Worm (Caenorhabditis elegans): Measurements from ENCODE around the gene hach-1.
A peak's percentile ranks its signal among the peaks of the same experiment; 100 is the strongest.

hach-1 gene

DNA sequence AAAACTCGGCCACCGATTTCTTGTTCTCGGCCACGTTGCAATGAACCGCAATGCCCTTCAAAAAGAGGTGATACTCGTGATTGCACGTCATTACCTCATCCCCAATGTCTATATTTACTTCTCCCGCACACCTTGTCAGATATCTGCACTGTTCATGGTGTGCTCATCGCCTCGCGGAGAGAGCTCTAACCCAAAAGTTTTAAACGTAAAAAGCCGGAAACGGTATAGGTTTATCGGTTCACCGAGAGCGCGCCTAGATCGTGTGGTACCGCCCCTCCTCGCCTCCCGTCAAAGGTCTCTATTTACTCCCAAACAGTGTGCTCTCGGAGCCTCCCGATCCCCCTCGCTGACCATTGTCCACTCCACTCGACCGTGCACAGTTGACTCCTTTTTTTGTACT lies 29.4 kb downstream of the hach-1 start, which contains the start of gene F56D2.3:
Gene F56D2.3, plus strand, starts transcription at position 301 of the 400 bp plus-strand sequence.
- no peak for TF ChIP-seq fax-1 (tag; optimal IDR thresholded peaks at IDR 0.05)
- peak; percentile 1 for TF ChIP-seq ets-4 (tag; optimal IDR thresholded peaks at IDR 0.05)
- no peak for TF ChIP-seq sox-4 (tag; optimal IDR thresholded peaks at IDR 0.05)
- TF ChIP-seq ceh-14 (tag; optimal IDR thresholded peaks at IDR 0.05): no peak
- peak; percentile 16 for TF ChIP-seq pax-1 (tag; optimal IDR thresholded peaks at IDR 0.05)
- no peak for TF ChIP-seq hlh-30 (tag; optimal IDR thresholded peaks at IDR 0.05; ENCODE audit: insufficient read depth)

DNA sequence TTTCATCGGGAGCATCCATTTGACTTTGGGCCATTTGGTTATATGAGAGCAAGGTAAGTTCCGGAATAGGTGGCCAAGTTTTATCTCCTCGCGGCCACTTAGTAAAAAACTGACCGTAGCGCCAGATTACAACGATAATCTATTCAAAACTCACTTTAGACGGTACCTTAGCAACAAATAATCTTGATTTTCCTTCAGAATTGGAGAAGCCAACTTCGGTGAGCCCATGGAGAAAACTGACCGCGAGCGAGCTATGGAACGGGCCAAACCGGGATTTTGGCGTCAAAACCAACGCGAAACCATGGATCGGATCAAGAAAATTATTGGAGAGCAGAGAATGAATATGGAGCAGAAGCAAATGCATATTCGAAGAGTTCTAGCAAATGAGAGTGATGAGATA lies 30.5 kb downstream of the hach-1 start:
- TF ChIP-seq hlh-30 (tag; optimal IDR thresholded peaks at IDR 0.05; ENCODE audit: insufficient read depth) (no peak), F13H6.1 (tag; optimal IDR thresholded peaks at IDR 0.05) (no peak), ceh-24 (tag; optimal IDR thresholded peaks at IDR 0.05) (no peak), zip-5 (tag; optimal IDR thresholded peaks at IDR 0.05) (no peak), pha-4 (tag; optimal IDR thresholded peaks at IDR 0.05) (no peak), ceh-9 (tag; optimal IDR thresholded peaks at IDR 0.05) (no peak), ama-1 (optimal IDR thresholded peaks at IDR 0.05) (no peak), mec-3 (tag; optimal IDR thresholded peaks at IDR 0.05; ENCODE audit: borderline replicate concordance) (no peak), ceh-19 (GFP tag; optimal IDR thresholded peaks at IDR 0.05) (no peak), ceh-6 (GFP tag; optimal IDR thresholded peaks at IDR 0.05) (no peak), eyg-1 (tag; optimal IDR thresholded peaks at IDR 0.05) (no peak), hlh-8 (tag; optimal IDR thresholded peaks at IDR 0.05) (no peak), sox-2 (GFP tag; IDR thresholded peaks at IDR 0.05) (no peak), lim-6 (tag; optimal IDR thresholded peaks at IDR 0.05) (no peak), hlh-15 (tag; optimal IDR thresholded peaks at IDR 0.05) (no peak), hlh-6 (tag; optimal IDR thresholded peaks at IDR 0.05) (no peak)

DNA sequence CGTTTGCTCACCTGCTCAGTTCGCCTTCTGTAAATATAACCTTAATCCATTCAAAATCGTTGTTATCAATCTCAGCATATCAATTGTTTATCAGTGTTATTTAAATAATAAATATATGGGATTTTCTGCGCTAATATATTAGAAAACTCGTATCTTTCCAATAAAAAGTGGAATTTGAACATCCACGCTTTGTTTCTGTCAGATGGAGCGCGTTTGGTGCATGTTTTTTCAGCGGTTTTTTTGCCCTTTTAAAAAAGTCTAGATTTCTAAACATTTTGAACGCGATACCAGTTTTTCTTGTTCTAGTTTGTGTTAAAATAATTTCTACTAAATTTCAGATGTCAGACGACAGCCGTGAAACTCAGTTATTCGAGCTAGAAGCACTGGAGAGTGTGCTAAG lies 31.7 kb downstream of the hach-1 start, which contains the start of gene F56D2.2:
Gene F56D2.2, plus strand, starts transcription at position 339 of the 400 bp plus-strand sequence.
- TF ChIP-seq C38D4.7 (GFP tag; optimal IDR thresholded peaks at IDR 0.05) (no peak), zip-5 (tag; optimal IDR thresholded peaks at IDR 0.05) (no peak), pag-3 (tag; optimal IDR thresholded peaks at IDR 0.05; ENCODE audit: borderline replicate concordance) (no peak), sox-2 (GFP tag; IDR thresholded peaks at IDR 0.05) (no peak), fkh-6 (tag; optimal IDR thresholded peaks at IDR 0.05) (no peak), che-1 (tag; optimal IDR thresholded peaks at IDR 0.05) (no peak), ttx-3 (tag; optimal IDR thresholded peaks at IDR 0.05) (no peak), ceh-18 (tag; optimal IDR thresholded peaks at IDR 0.05) (no peak)

DNA sequence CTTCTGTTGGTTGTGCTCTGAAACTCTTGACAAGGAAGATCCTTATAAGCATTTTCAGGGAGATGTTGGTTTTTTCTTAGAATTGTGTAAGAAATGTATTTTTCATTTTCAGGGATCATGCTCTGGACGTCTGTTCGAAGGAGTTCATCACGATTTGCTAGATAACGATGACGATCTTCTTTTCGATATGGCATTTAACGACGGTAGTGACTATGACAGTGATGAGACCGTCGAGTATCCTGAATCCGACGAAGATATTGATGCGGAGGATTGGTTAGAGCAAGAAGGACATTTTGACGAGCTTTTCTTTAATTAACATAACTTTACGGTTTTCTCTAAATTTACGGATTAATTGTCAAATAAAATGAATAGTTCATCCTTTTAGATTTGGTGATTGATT lies 33.5 kb downstream of the hach-1 start:
- TF ChIP-seq ceh-9 (tag; optimal IDR thresholded peaks at IDR 0.05) (no peak), ceh-34 (tag; optimal IDR thresholded peaks at IDR 0.05) (no peak), nhr-232 (tag; optimal IDR thresholded peaks at IDR 0.05) (no peak), ceh-45 (GFP tag; IDR thresholded peaks at IDR 0.05) (no peak), ceh-24 (tag; optimal IDR thresholded peaks at IDR 0.05) (no peak), hlh-8 (tag; optimal IDR thresholded peaks at IDR 0.05) (no peak), eyg-1 (tag; optimal IDR thresholded peaks at IDR 0.05) (no peak), zip-5 (tag; optimal IDR thresholded peaks at IDR 0.05) (no peak), ceh-14 (tag; optimal IDR thresholded peaks at IDR 0.05) (no peak), sox-2 (GFP tag; IDR thresholded peaks at IDR 0.05) (no peak), odd-2 (tag; optimal IDR thresholded peaks at IDR 0.05) (no peak), tbx-2 (tag; optimal IDR thresholded peaks at IDR 0.05) (no peak), ceh-30 (tag; optimal IDR thresholded peaks at IDR 0.05) (no peak), pat-9 (tag; optimal IDR thresholded peaks at IDR 0.05) (no peak), pha-2 (tag; optimal IDR thresholded peaks at IDR 0.05) (no peak), ref-2 (tag; optimal IDR thresholded peaks at IDR 0.05) (no peak), Y22D7AL.16 (tag; optimal IDR thresholded peaks at IDR 0.05) (no peak)

Data from whole organism, late embryonic.